Fruit fly (Drosophila melanogaster): ENCODE results near the gene SLIRP1.

The SLIRP1 gene

dm6 chrX:21349800-21350309, 30.8 kb upstream of the SLIRP1 start, which contains the start of the genes peng and sol (continued):
- TF ChIP-seq tio (GFP tag; optimal IDR thresholded peaks at IDR 0.05): no peak
- no peak for TF ChIP-seq CG43689 (GFP tag; IDR thresholded peaks at IDR 0.05)
- peak; percentile 84 for TF ChIP-seq CG12391 (tag; optimal IDR thresholded peaks at IDR 0.05)
- no peak for TF ChIP-seq NFAT (GFP tag; IDR thresholded peaks at IDR 0.05)
- peak; percentile 80 for TF ChIP-seq CG14710 (tag; optimal IDR thresholded peaks at IDR 0.05)
- TF ChIP-seq MTF-1 (GFP tag; optimal IDR thresholded peaks at IDR 0.05; ENCODE audit: borderline replicate concordance): no peak
- TF ChIP-seq CG6175 (GFP tag; IDR thresholded peaks at IDR 0.05): 0 out of 3 replicates have a peak, but pooled peaks have one; percentile 25
- TF ChIP-seq Asciz (GFP tag; optimal IDR thresholded peaks at IDR 0.05): no peak
- TF ChIP-seq CG2712 (tag; optimal IDR thresholded peaks at IDR 0.05): peak; percentile 65
- TF ChIP-seq CG12104 (GFP tag; optimal IDR thresholded peaks at IDR 0.05): peak; percentile 73
- TF ChIP-seq dm (GFP tag; optimal IDR thresholded peaks at IDR 0.05): peak; percentile 92
- TF ChIP-seq CG32532 (GFP tag; IDR thresholded peaks at IDR 0.05): peak; percentile 62
- peak; percentile 69 to 81 for TF ChIP-seq dpn (GFP tag; optimal IDR thresholded peaks at IDR 0.05)
- TF ChIP-seq Taf1 (GFP tag; IDR thresholded peaks at IDR 0.05): no peak
- TF ChIP-seq HLH4C (GFP tag; IDR thresholded peaks at IDR 0.05; ENCODE audit: partially characterized antibody): no peak
- peak; percentile 52 for TF ChIP-seq Hand (GFP tag; optimal IDR thresholded peaks at IDR 0.05)
- TF ChIP-seq ci (GFP tag; IDR thresholded peaks at IDR 0.05): peak; percentile 51; the same call in 1 of the 3 replicates
- peak; percentile 71 for TF ChIP-seq shn (GFP tag; optimal IDR thresholded peaks at IDR 0.05)
- peak; percentile 44 for TF ChIP-seq fd3F (GFP tag; optimal IDR thresholded peaks at IDR 0.05)
- peak; percentile 53 for TF ChIP-seq esg (GFP tag; conservative IDR thresholded peaks at IDR 0.05)
- TF ChIP-seq Jarid2 (GFP tag; optimal IDR thresholded peaks at IDR 0.05): no peak
- TF ChIP-seq trh (GFP tag; optimal IDR thresholded peaks at IDR 0.05): peak; percentile 46
- TF ChIP-seq Six4 (GFP tag; optimal IDR thresholded peaks at IDR 0.05): peak; percentile 72
- no peak for TF ChIP-seq CG3407 (GFP tag; optimal IDR thresholded peaks at IDR 0.05)
- no peak for TF ChIP-seq Hey (tag; optimal IDR thresholded peaks at IDR 0.05)
- peak; percentile 58 for TF ChIP-seq lmd (GFP tag; IDR thresholded peaks at IDR 0.05)
- TF ChIP-seq ato (GFP tag; IDR thresholded peaks at IDR 0.05; ENCODE audit: partially characterized antibody): no peak
- TF ChIP-seq CG16863 (GFP tag; optimal IDR thresholded peaks at IDR 0.05): no peak
- peak; percentile 31 for TF ChIP-seq Dref (GFP tag; IDR thresholded peaks at IDR 0.05)
- peak; percentile 63 for TF ChIP-seq fd96Cb (tag; optimal IDR thresholded peaks at IDR 0.05)
- peak; percentile 56 for TF ChIP-seq wdn (GFP tag; IDR thresholded peaks at IDR 0.05)
- peak; percentile 42 for TF ChIP-seq D19B (GFP tag; optimal IDR thresholded peaks at IDR 0.05)
- TF ChIP-seq Awh (GFP tag; IDR thresholded peaks at IDR 0.05): no peak
- no peak for TF ChIP-seq CG16813 (GFP tag; IDR thresholded peaks at IDR 0.05; ENCODE audit: partially characterized antibody)
- 0 out of 2 replicates have a peak, but pooled peaks have one; percentile 49 for TF ChIP-seq bbx (GFP tag; IDR thresholded peaks at IDR 0.05; ENCODE audit: partially characterized antibody)
- no peak for TF ChIP-seq crol (GFP tag; IDR thresholded peaks at IDR 0.05)
- peak; percentile 64 for TF ChIP-seq H2.0 (GFP tag; IDR thresholded peaks at IDR 0.05)
- no peak for TF ChIP-seq CkIIα-i1 (GFP tag; IDR thresholded peaks at IDR 0.05)
- TF ChIP-seq CG10147 (GFP tag; optimal IDR thresholded peaks at IDR 0.05): peak; percentile 72
- 0 out of 2 replicates have a peak, but pooled peaks have one; percentile 4 for TF ChIP-seq sens-2 (GFP tag; IDR thresholded peaks at IDR 0.05)
- peak; percentile 17 for TF ChIP-seq CG31388 (GFP tag; optimal IDR thresholded peaks at IDR 0.05)
- TF ChIP-seq chn (GFP tag; optimal IDR thresholded peaks at IDR 0.05): peak; percentile 80
- TF ChIP-seq Drgx (GFP tag; IDR thresholded peaks at IDR 0.05): peak; percentile 35; the same call in 1 of the 2 replicates
- no peak for TF ChIP-seq Eip74EF (GFP tag; optimal IDR thresholded peaks at IDR 0.05)
- no peak for TF ChIP-seq nerfin-2 (GFP tag; IDR thresholded peaks at IDR 0.05; ENCODE audit: partially characterized antibody)
- TF ChIP-seq peb (GFP tag; IDR thresholded peaks at IDR 0.05): no peak
- peak; percentile 82 for TF ChIP-seq Hmr (GFP tag; optimal IDR thresholded peaks at IDR 0.05)
- peak; percentile 45 for TF ChIP-seq crc (GFP tag; optimal IDR thresholded peaks at IDR 0.05)
- TF ChIP-seq CG8359 (GFP tag; optimal IDR thresholded peaks at IDR 0.05; ENCODE audit: borderline replicate concordance): peak; percentile 10
- TF ChIP-seq Fer1 (GFP tag; optimal IDR thresholded peaks at IDR 0.05): peak; percentile 72

Data from whole organism, embryonic.